Worm (Caenorhabditis elegans): ENCODE measurements around the gene C56E6.7.

- no peak for TF ChIP-seq unc-39 (tag; optimal IDR thresholded peaks at IDR 0.05)
- TF ChIP-seq nhr-25 (tag; optimal IDR thresholded peaks at IDR 0.05; ENCODE audit: borderline replicate concordance, insufficient read depth), result no peak
- TF ChIP-seq nhr-77 (tag; optimal IDR thresholded peaks at IDR 0.05), result no peak
- TF ChIP-seq unc-130 (GFP tag; optimal IDR thresholded peaks at IDR 0.05), result no peak
- no peak for TF ChIP-seq lin-13 (GFP tag; optimal IDR thresholded peaks at IDR 0.05)
- TF ChIP-seq F26F4.8 (GFP tag; conservative IDR thresholded peaks at IDR 0.05), result no peak
- TF ChIP-seq zag-1 (tag; optimal IDR thresholded peaks at IDR 0.05), result no peak
Measured at ce11 chrII:6521316-6521715, 4.9 kb downstream of the C56E6.7 start, which contains the start of gene toe-2.
